Worm (Caenorhabditis elegans): ENCODE measurements around the gene T02D1.4.

Gene T02D1.4

ce11 chrIV:17426970-17427369 is 27.4 kb downstream of the T02D1.4 start:
- TF ChIP-seq jun-1 (tag; optimal IDR thresholded peaks at IDR 0.05): no peak
- peak; percentile 30 to 45 for TF ChIP-seq efl-1 (optimal IDR thresholded peaks at IDR 0.05)
- TF ChIP-seq efl-1 (GFP tag; optimal IDR thresholded peaks at IDR 0.05 in 1 of 2): no peak
- TF ChIP-seq lin-14 (GFP tag; optimal IDR thresholded peaks at IDR 0.05): peak; percentile 85
- peak; percentile 40 for TF ChIP-seq nhr-77 (tag; optimal IDR thresholded peaks at IDR 0.05)
- no peak for TF ChIP-seq ceh-63 (GFP tag; optimal IDR thresholded peaks at IDR 0.05)
- TF ChIP-seq nhr-12 (tag; optimal IDR thresholded peaks at IDR 0.05): no peak
- TF ChIP-seq lin-35 (GFP tag; optimal IDR thresholded peaks at IDR 0.05): peak in 1 of 2 experiments; percentile 27
- TF ChIP-seq dpl-1 (GFP tag; optimal IDR thresholded peaks at IDR 0.05): no peak
- TF ChIP-seq ceh-82 (tag; optimal IDR thresholded peaks at IDR 0.05): peak in 1 of 3 experiments; percentile 40
- TF ChIP-seq lir-3 (tag; optimal IDR thresholded peaks at IDR 0.05; ENCODE audit: poor library complexity): no peak
- TF ChIP-seq unc-86 (tag; optimal IDR thresholded peaks at IDR 0.05): peak; percentile 11
- peak; percentile 27; the same call in 1 of the 2 replicates for TF ChIP-seq nhr-19 (GFP tag; conservative IDR thresholded peaks at IDR 0.05)
- peak; percentile 6 for TF ChIP-seq nhr-47 (tag; optimal IDR thresholded peaks at IDR 0.05)
- TF ChIP-seq hpl-2 (GFP tag; optimal IDR thresholded peaks at IDR 0.05): no peak
- no peak for TF ChIP-seq hlh-17 (GFP tag; optimal IDR thresholded peaks at IDR 0.05; ENCODE audit: borderline replicate concordance)
- TF ChIP-seq fos-1 (tag; optimal IDR thresholded peaks at IDR 0.05): no peak
- peak; percentile 28 for TF ChIP-seq mep-1 (tag; optimal IDR thresholded peaks at IDR 0.05)
- TF ChIP-seq fkh-8 (tag; optimal IDR thresholded peaks at IDR 0.05): peak; percentile 35
- peak; percentile 27 for TF ChIP-seq snu-23 (GFP tag; optimal IDR thresholded peaks at IDR 0.05)
- no peak for TF ChIP-seq nhr-28 (tag; optimal IDR thresholded peaks at IDR 0.05)
- peak; percentile 38 for TF ChIP-seq swsn-7 (tag; optimal IDR thresholded peaks at IDR 0.05)
- TF ChIP-seq sptf-1 (tag; optimal IDR thresholded peaks at IDR 0.05): no peak
- no peak for TF ChIP-seq ces-1 (GFP tag; optimal IDR thresholded peaks at IDR 0.05)
- peak; percentile 9 for TF ChIP-seq zag-1 (tag; optimal IDR thresholded peaks at IDR 0.05)
- TF ChIP-seq nhr-71 (tag; optimal IDR thresholded peaks at IDR 0.05): peak; percentile 37

- TF ChIP-seq efl-3 (GFP tag; optimal IDR thresholded peaks at IDR 0.05): no peak
- TF ChIP-seq C34B4.2 (tag; optimal IDR thresholded peaks at IDR 0.05): no peak
- no peak for TF ChIP-seq lsy-2 (tag; optimal IDR thresholded peaks at IDR 0.05)
- TF ChIP-seq nhr-84 (tag; optimal IDR thresholded peaks at IDR 0.05): no peak
- no peak for TF ChIP-seq mep-1 (tag; optimal IDR thresholded peaks at IDR 0.05)
- TF ChIP-seq mef-2 (tag; optimal IDR thresholded peaks at IDR 0.05): no peak
- no peak for TF ChIP-seq isw-1 (GFP tag; IDR thresholded peaks at IDR 0.05)
- TF ChIP-seq zip-4 (GFP tag; optimal IDR thresholded peaks at IDR 0.05): no peak
- no peak for TF ChIP-seq fos-1 (tag; optimal IDR thresholded peaks at IDR 0.05)
Observed at ce11 chrIV:17427423-17427822, 27.9 kb downstream of the T02D1.4 start, which contains the start of gene C06A12.3. C06A12.3 (plus strand) TSS chrIV:17427723.

- TF ChIP-seq fkh-10 (GFP tag; optimal IDR thresholded peaks at IDR 0.05) (no peak), sptf-1 (tag; optimal IDR thresholded peaks at IDR 0.05) (no peak), nhr-28 (tag; optimal IDR thresholded peaks at IDR 0.05) (no peak), pag-3 (tag; optimal IDR thresholded peaks at IDR 0.05; ENCODE audit: borderline replicate concordance, insufficient read depth) (no peak), lin-35 (GFP tag; optimal IDR thresholded peaks at IDR 0.05) (no peak), ceh-63 (GFP tag; optimal IDR thresholded peaks at IDR 0.05) (no peak), elt-3 (tag; optimal IDR thresholded peaks at IDR 0.05) (no peak), sox-4 (tag; optimal IDR thresholded peaks at IDR 0.05) (no peak), nhr-90 (tag; optimal IDR thresholded peaks at IDR 0.05; ENCODE audit: poor library complexity) (no peak), alr-1 (tag; optimal IDR thresholded peaks at IDR 0.05; ENCODE audit: borderline replicate concordance) (no peak), egl-13 (tag; optimal IDR thresholded peaks at IDR 0.05) (no peak), skn-1 (tag; optimal IDR thresholded peaks at IDR 0.05) (no peak), lir-3 (tag; optimal IDR thresholded peaks at IDR 0.05; ENCODE audit: poor library complexity) (no peak)
Observed at ce11 chrIV:17431287-17431686, 31.7 kb downstream of the T02D1.4 start, which contains the start of gene lact-6. lact-6 (minus strand) TSS chrIV:17431387.

Measured in whole organism, L1 larva.